Fruit fly (Drosophila melanogaster) whole organism, prepupa: Measurements from ENCODE around the gene Sik2.

ENCODE experiments used
- CG32006 ChIP-seq: fragments of 200-800 bp; sonication (Bioruptor generic); optimal IDR thresholded peaks from 3 replicates; lab custom pipeline; 2017; ENCODE audit warnings: missing biosample characterization, mild to moderate bottlenecking, missing genetic modification characterization
- CG6276 ChIP-seq: fragments of 200-800 bp; sonication (Bioruptor generic); optimal IDR thresholded peaks from 2 replicates; lab custom pipeline; 2017; ENCODE audit warnings: missing biosample characterization, mild to moderate bottlenecking, missing genetic modification characterization

- TF ChIP-seq CG32006 (peak; percentile 94), CG6276 (peak; percentile 92)
Measured at dm6 chrX:2050070-2050899, 11.4 kb downstream of the Sik2 start, which contains the start of gene moody.
